Worm (Caenorhabditis elegans) whole organism, L1 larva: ENCODE results near the gene F59E12.17.

Experiments
- C04F5.9 ChIP-seq: sonication (generic microtip); optimal IDR thresholded peaks from 2 replicates; lab custom pipeline; 2016; ENCODE audit warnings: missing genetic modification characterization, missing compliant biosample characterization
- C16A3.4 ChIP-seq: fragments of 150-350 bp; optimal IDR thresholded peaks from 2 replicates; lab custom pipeline; 2014; ENCODE audit warnings: missing biosample characterization, missing genetic modification characterization
- F16B12.6 ChIP-seq: fragments of 150-350 bp; optimal IDR thresholded peaks from 2 replicates; lab custom pipeline; 2014; ENCODE audit warnings: missing biosample characterization, missing genetic modification characterization
- alr-1 ChIP-seq: fragments of 200-800 bp; sonication (Bioruptor generic); optimal IDR thresholded peaks from 2 replicates; lab custom pipeline; 2018; ENCODE audit warnings: borderline replicate concordance, mild to moderate bottlenecking, missing genetic modification characterization, missing compliant biosample characterization
- blmp-1 ChIP-seq: fragments of 150-350 bp; optimal IDR thresholded peaks from 2 replicates; lab custom pipeline; 2014; ENCODE audit warnings: missing biosample characterization, missing genetic modification characterization
- ceh-88 ChIP-seq: fragments of 200-800 bp; sonication (Bioruptor generic); IDR thresholded peaks from 2 replicates; pipeline ENCODE4 v1.3.6; 2022; ENCODE audit warnings: missing genetic modification characterization, missing compliant biosample characterization
- dpl-1 ChIP-seq, 3 experiments: fragments of 150-350 bp in 2 of 3; sonication (generic microtip) in 1 of 3; optimal IDR thresholded peaks; 2 replicates each; lab custom pipeline; 2014 to 2017; ENCODE audit warnings: missing biosample characterization in 3 of 3, missing genetic modification characterization in 3 of 3, missing genetic modification reagents in 3 of 3
- elt-2 ChIP-seq: sonication (generic microtip); optimal IDR thresholded peaks from 2 replicates; lab custom pipeline; 2016; ENCODE audit warnings: missing genetic modification characterization, mild to moderate bottlenecking, inconsistent platforms, missing compliant biosample characterization, missing genetic modification reagents
- elt-3 ChIP-seq, 6 experiments: fragments of 150-350 bp in 1 of 6; sonication (generic microtip); optimal IDR thresholded peaks; 2 replicates each; lab custom pipeline; 2017 to 2018; ENCODE audit warnings: missing biosample characterization in 6 of 6, missing genetic modification characterization in 6 of 6, inconsistent platforms in 1 of 6
- fkh-8 ChIP-seq: sonication (generic microtip); optimal IDR thresholded peaks from 2 replicates; lab custom pipeline; 2016; ENCODE audit warnings: mild to moderate bottlenecking, missing genetic modification characterization, missing compliant biosample characterization
- fos-1 ChIP-seq: fragments of 150-350 bp; optimal IDR thresholded peaks from 2 replicates; lab custom pipeline; 2014; ENCODE audit warnings: missing biosample characterization, missing genetic modification characterization
- hlh-4 ChIP-seq: sonication (generic microtip); optimal IDR thresholded peaks from 2 replicates; lab custom pipeline; 2016; ENCODE audit warnings: mild to moderate bottlenecking, missing genetic modification characterization, missing compliant biosample characterization
- hpl-2 ChIP-seq: fragments of 150-350 bp; optimal IDR thresholded peaks from 2 replicates; lab custom pipeline; 2014; ENCODE audit warnings: missing biosample characterization, missing genetic modification reagents, missing genetic modification characterization
- jun-1 ChIP-seq: fragments of 150-350 bp; optimal IDR thresholded peaks from 2 replicates; lab custom pipeline; 2014; ENCODE audit warnings: missing biosample characterization, missing genetic modification reagents, missing genetic modification characterization
- lin-13 ChIP-seq: fragments of 150-350 bp; optimal IDR thresholded peaks from 2 replicates; lab custom pipeline; 2014; ENCODE audit warnings: missing biosample characterization, missing genetic modification reagents, missing genetic modification characterization
- lin-14 ChIP-seq: fragments of 200-800 bp; sonication (Bioruptor generic); optimal IDR thresholded peaks from 2 replicates; lab custom pipeline; 2018; ENCODE audit warnings: mild to moderate bottlenecking, missing genetic modification characterization, moderate library complexity, missing compliant biosample characterization
- lin-15B ChIP-seq: fragments of 150-350 bp; sonication (generic microtip); optimal IDR thresholded peaks from 3 replicates; lab custom pipeline; 2014; ENCODE audit warnings: missing biosample characterization, missing genetic modification characterization
- lin-35 ChIP-seq, 2 experiments: fragments of 150-350 bp; optimal IDR thresholded peaks; 2 replicates each; lab custom pipeline; 2014; ENCODE audit warnings: missing biosample characterization in 2 of 2, missing genetic modification characterization in 2 of 2, missing genetic modification reagents in 2 of 2
- lin-39 ChIP-seq: fragments of 150-350 bp; optimal IDR thresholded peaks from 2 replicates; lab custom pipeline; 2014; ENCODE audit warnings: missing biosample characterization, missing genetic modification reagents, missing genetic modification characterization
- lsy-2 ChIP-seq, 2 experiments: fragments of 150-350 bp; optimal IDR thresholded peaks; 2 replicates each; lab custom pipeline; 2014; ENCODE audit warnings: missing biosample characterization in 2 of 2, missing genetic modification characterization in 2 of 2
- mdl-1 ChIP-seq, 2 experiments: fragments of 150-350 bp; optimal IDR thresholded peaks; 2 replicates each; lab custom pipeline; 2014 to 2017; ENCODE audit warnings: missing biosample characterization in 2 of 2, missing genetic modification characterization in 2 of 2, inconsistent platforms in 1 of 2
- mep-1 ChIP-seq: fragments of 150-350 bp; optimal IDR thresholded peaks from 2 replicates; lab custom pipeline; 2014; ENCODE audit warnings: missing biosample characterization, missing genetic modification characterization
- nhr-11 ChIP-seq: fragments of 150-350 bp; optimal IDR thresholded peaks from 2 replicates; lab custom pipeline; 2014; ENCODE audit warnings: missing biosample characterization, missing genetic modification characterization
- nhr-19 ChIP-seq: fragments of 200-800 bp; sonication (Bioruptor generic); conservative IDR thresholded peaks from 2 replicates; pipeline ENCODE4 v1.3.6; 2022; ENCODE audit warnings: missing genetic modification characterization, missing compliant biosample characterization
- nhr-20 ChIP-seq: sonication (generic microtip); optimal IDR thresholded peaks from 2 replicates; lab custom pipeline; 2016; ENCODE audit warnings: mild to moderate bottlenecking, missing genetic modification characterization, missing compliant biosample characterization
- nhr-237 ChIP-seq: fragments of 150-350 bp; optimal IDR thresholded peaks from 2 replicates; lab custom pipeline; 2014; ENCODE audit warnings: missing biosample characterization, missing genetic modification characterization
- nhr-47 ChIP-seq: sonication (generic microtip); optimal IDR thresholded peaks from 2 replicates; lab custom pipeline; 2016; ENCODE audit warnings: mild to moderate bottlenecking, missing genetic modification characterization, moderate library complexity, missing compliant biosample characterization
- nhr-71 ChIP-seq: sonication (generic microtip); optimal IDR thresholded peaks from 2 replicates; lab custom pipeline; 2016; ENCODE audit warnings: mild to moderate bottlenecking, missing genetic modification characterization, moderate library complexity, missing compliant biosample characterization
- nhr-85 ChIP-seq: sonication (generic microtip); peaks from one replicate; lab custom pipeline; 2016; ENCODE audit warnings: missing genetic modification characterization, inconsistent platforms, missing compliant biosample characterization
- pag-3 ChIP-seq: sonication (generic microtip); optimal IDR thresholded peaks from 2 replicates; lab custom pipeline; 2017; ENCODE audit warnings: missing genetic modification characterization, mild to moderate bottlenecking, missing compliant biosample characterization, antibody characterized with exemption, borderline replicate concordance; ENCODE audit not compliant: insufficient read depth
- pax-3 ChIP-seq: fragments of 200-800 bp; sonication (Bioruptor generic); optimal IDR thresholded peaks from 2 replicates; lab custom pipeline; 2018; ENCODE audit warnings: mild to moderate bottlenecking, missing genetic modification characterization, moderate library complexity, missing compliant biosample characterization
- rnt-1 ChIP-seq: sonication (generic microtip); optimal IDR thresholded peaks from 2 replicates; lab custom pipeline; 2016; ENCODE audit warnings: mild to moderate bottlenecking, missing genetic modification characterization, moderate library complexity, missing compliant biosample characterization
- skn-1 ChIP-seq: fragments of 150-350 bp; optimal IDR thresholded peaks from 2 replicates; lab custom pipeline; 2014; ENCODE audit warnings: missing biosample characterization, missing genetic modification characterization
- snu-23 ChIP-seq: sonication (generic microtip); optimal IDR thresholded peaks from 2 replicates; lab custom pipeline; 2016; ENCODE audit warnings: missing genetic modification characterization, missing compliant biosample characterization
- sox-4 ChIP-seq: sonication (generic microtip); optimal IDR thresholded peaks from 2 replicates; lab custom pipeline; 2016; ENCODE audit warnings: missing genetic modification characterization, missing compliant biosample characterization
- swsn-7 ChIP-seq: sonication (generic microtip); optimal IDR thresholded peaks from 2 replicates; lab custom pipeline; 2016; ENCODE audit warnings: missing genetic modification characterization, missing compliant biosample characterization
- tbx-2 ChIP-seq: sonication (generic microtip); optimal IDR thresholded peaks from 2 replicates; lab custom pipeline; 2016; ENCODE audit warnings: missing genetic modification characterization, missing compliant biosample characterization
- unc-130 ChIP-seq: fragments of 150-350 bp; optimal IDR thresholded peaks from 2 replicates; lab custom pipeline; 2017; ENCODE audit warnings: missing biosample characterization, missing genetic modification characterization, inconsistent platforms
- vab-15 ChIP-seq: sonication (generic microtip); optimal IDR thresholded peaks from 2 replicates; lab custom pipeline; 2017; ENCODE audit warnings: missing genotype, mild to moderate bottlenecking, missing genetic modification characterization, missing compliant biosample characterization
- zip-4 ChIP-seq: fragments of 200-800 bp; sonication (Bioruptor generic); optimal IDR thresholded peaks from 2 replicates; lab custom pipeline; 2018; ENCODE audit warnings: mild to moderate bottlenecking, missing genetic modification characterization, moderate library complexity, missing compliant biosample characterization
- ztf-4 ChIP-seq: fragments of 150-350 bp; optimal IDR thresholded peaks from 2 replicates; lab custom pipeline; 2014; ENCODE audit warnings: missing biosample characterization, missing genetic modification characterization

Gene F59E12.17

ce11 chrII:5698254-5698653 is 49.0 kb upstream of the F59E12.17 start:
- TF ChIP-seq lin-14 (GFP tag; lab: Kevin White, UChicago) (peak; percentile 85), nhr-71 (tag; lab: Kevin White, UChicago) (peak; percentile 88), zip-4 (GFP tag; lab: Kevin White, UChicago) (no peak), nhr-47 (tag; lab: Kevin White, UChicago) (peak; percentile 33), jun-1 (tag; lab: Kevin White, UChicago) (no peak), mdl-1 (tag; optimal IDR thresholded peaks at IDR 0.05; lab: Kevin White, UChicago) (peak in 1 of 2 experiments; percentile 26), snu-23 (peak; percentile 77), lin-35 (GFP tag; optimal IDR thresholded peaks at IDR 0.05; lab: Kevin White, UChicago) (peak; percentile 27 to 72), nhr-20 (tag; lab: Kevin White, UChicago) (peak; percentile 77), mep-1 (peak; percentile 52), lin-13 (peak; percentile 57), nhr-11 (tag; lab: Kevin White, UChicago) (peak; percentile 36), ztf-4 (tag; lab: Kevin White, UChicago) (peak; percentile 35), hpl-2 (no peak), elt-2 (tag; lab: Kevin White, UChicago) (peak; percentile 51), lsy-2 (tag; optimal IDR thresholded peaks at IDR 0.05; lab: Kevin White, UChicago) (peak; percentile 44 to 55), fkh-8 (tag; lab: Kevin White, UChicago) (peak; percentile 19), tbx-2 (tag; lab: Kevin White, UChicago) (peak; percentile 57), lin-39 (no peak), skn-1 (peak; percentile 4), swsn-7 (peak; percentile 25), C16A3.4 (tag; lab: Kevin White, UChicago) (peak; percentile 50), nhr-237 (tag; lab: Kevin White, UChicago) (no peak), unc-130 (peak; percentile 81), pag-3 (tag; lab: Kevin White, UChicago) (peak; percentile 81), rnt-1 (peak; percentile 57), nhr-85 (tag; lab: Kevin White, UChicago) (peak; percentile 56), sox-4 (tag; lab: Kevin White, UChicago) (no peak), nhr-19 (GFP tag; lab: Robert Waterston, UW) (peak; percentile 82), dpl-1 (GFP tag; optimal IDR thresholded peaks at IDR 0.05; lab: Kevin White, UChicago) (peak in 2 of 3 experiments; percentile 23 to 44), vab-15 (tag; lab: Kevin White, UChicago) (peak; percentile 46), blmp-1 (tag; lab: Kevin White, UChicago) (peak; percentile 38), pax-3 (tag; lab: Kevin White, UChicago) (no peak), elt-3 (tag; optimal IDR thresholded peaks at IDR 0.05; lab: Kevin White, UChicago) (peak in 2 of 6 experiments; percentile 51 to 85)

- TF ChIP-seq jun-1 (tag; lab: Kevin White, UChicago) = no peak
- TF ChIP-seq F16B12.6 (tag; lab: Kevin White, UChicago) = no peak
- TF ChIP-seq vab-15 (tag; lab: Kevin White, UChicago) = no peak
- TF ChIP-seq C04F5.9 (tag; lab: Kevin White, UChicago) = no peak
- TF ChIP-seq elt-3 (tag; optimal IDR thresholded peaks at IDR 0.05; lab: Kevin White, UChicago) = no peak
- no peak for TF ChIP-seq snu-23
- TF ChIP-seq fkh-8 (tag; lab: Kevin White, UChicago) = no peak
- no peak for TF ChIP-seq fos-1
- TF ChIP-seq zip-4 (GFP tag; lab: Kevin White, UChicago) = no peak
- TF ChIP-seq alr-1 (tag; lab: Kevin White, UChicago) = no peak
- no peak for TF ChIP-seq hlh-4 (tag; lab: Kevin White, UChicago)
- TF ChIP-seq lin-15B (tag; lab: Kevin White, UChicago) = no peak
- no peak for TF ChIP-seq lin-35 (GFP tag; optimal IDR thresholded peaks at IDR 0.05; lab: Kevin White, UChicago)
- TF ChIP-seq ceh-88 = no peak
These were observed 48.1 kb upstream of the F59E12.17 start for ce11 chrII:5697338-5697737.
